Fruit fly (Drosophila melanogaster) whole organism, embryonic: ENCODE data around the gene CG9503.

Experiments
- CG10274 ChIP-seq: fragments of 200-800 bp; sonication (Bioruptor generic); optimal IDR thresholded peaks from 3 replicates; lab custom pipeline; 2017; ENCODE audit warnings: missing biosample characterization, mild to moderate bottlenecking, missing genetic modification characterization
- CG10979 ChIP-seq: fragments of 200-800 bp; sonication (Bioruptor generic); optimal IDR thresholded peaks from 2 replicates; lab custom pipeline; 2018; ENCODE audit warnings: missing biosample characterization, mild to moderate bottlenecking, missing genetic modification characterization, moderate library complexity
- CG11696 ChIP-seq: fragments of 200-800 bp; sonication (Bioruptor generic); IDR thresholded peaks from 2 replicates; pipeline ENCODE4 v1.3.6; 2022; ENCODE audit warnings: missing biosample characterization, missing genetic modification characterization
- CG12659 ChIP-seq: fragments of 200-800 bp; sonication (Bioruptor generic); optimal IDR thresholded peaks from 3 replicates; lab custom pipeline; 2017; ENCODE audit warnings: mild to moderate bottlenecking, missing biosample characterization, missing genetic modification reagents, missing genetic modification characterization
- CG12769 ChIP-seq: fragments of 200-800 bp; sonication (Bioruptor generic); optimal IDR thresholded peaks from 2 replicates; lab custom pipeline; 2019; ENCODE audit warnings: missing biosample characterization, mild to moderate bottlenecking, missing genetic modification characterization, moderate library complexity
- CG12942 ChIP-seq: fragments of 200-800 bp; sonication (Bioruptor generic); optimal IDR thresholded peaks from 3 replicates; lab custom pipeline; 2016; ENCODE audit warnings: missing biosample characterization, missing genetic modification characterization
- CG15479 ChIP-seq: fragments of 200-800 bp; sonication (Bioruptor generic); optimal IDR thresholded peaks from 3 replicates; lab custom pipeline; 2019; ENCODE audit warnings: missing biosample characterization, mild to moderate bottlenecking, missing genetic modification characterization, moderate library complexity
- CG17359 ChIP-seq: fragments of 200-800 bp; sonication (Bioruptor generic); optimal IDR thresholded peaks from 3 replicates; lab custom pipeline; 2018; ENCODE audit warnings: missing biosample characterization, mild to moderate bottlenecking, missing genetic modification characterization, moderate library complexity
- CG18011 ChIP-seq: fragments of 200-800 bp; sonication (Bioruptor generic); optimal IDR thresholded peaks from 2 replicates; lab custom pipeline; 2017; ENCODE audit warnings: missing biosample characterization, missing genetic modification characterization, mild to moderate bottlenecking, moderate library complexity, missing genotype
- CG2202 ChIP-seq: fragments of 200-800 bp; sonication (Bioruptor generic); optimal IDR thresholded peaks from 2 replicates; lab custom pipeline; 2018; ENCODE audit warnings: missing biosample characterization, mild to moderate bottlenecking, missing genetic modification characterization
- CG30431 ChIP-seq: fragments of 200-800 bp; sonication (Bioruptor generic); optimal IDR thresholded peaks from 2 replicates; lab custom pipeline; 2017; ENCODE audit warnings: missing biosample characterization, missing genetic modification characterization
- CG32532 ChIP-seq: fragments of 200-800 bp; sonication (Bioruptor generic); IDR thresholded peaks from 2 replicates; pipeline ENCODE4 v1.3.6; 2022; ENCODE audit warnings: missing biosample characterization, missing genetic modification characterization
- CG3407 ChIP-seq: fragments of 200-800 bp; sonication (Bioruptor generic); optimal IDR thresholded peaks from 2 replicates; lab custom pipeline; 2018; ENCODE audit warnings: missing biosample characterization, mild to moderate bottlenecking, missing genetic modification characterization
- CG3847 ChIP-seq: fragments of 200-800 bp; sonication (Bioruptor generic); IDR thresholded peaks from 2 replicates; pipeline ENCODE4 v1.3.6; 2022; ENCODE audit warnings: missing biosample characterization, missing genetic modification characterization
- CG42726 ChIP-seq: fragments of 200-800 bp; sonication (Bioruptor generic); IDR thresholded peaks from 2 replicates; pipeline ENCODE4 v1.3.6; 2022; ENCODE audit warnings: missing biosample characterization, missing genetic modification characterization; ENCODE audit not compliant: partially characterized antibody
- CG43689 ChIP-seq: fragments of 200-800 bp; sonication (Bioruptor generic); IDR thresholded peaks from 2 replicates; pipeline ENCODE4 v1.3.6; 2022; ENCODE audit warnings: missing biosample characterization, missing genetic modification characterization
- CG5245 ChIP-seq: fragments of 200-800 bp; sonication (Bioruptor generic); optimal IDR thresholded peaks from 3 replicates; lab custom pipeline; 2016; ENCODE audit warnings: missing biosample characterization, missing genetic modification characterization
- CG6683 ChIP-seq: fragments of 200-800 bp; sonication (Bioruptor generic); optimal IDR thresholded peaks from 2 replicates; lab custom pipeline; 2017; ENCODE audit warnings: missing biosample characterization, mild to moderate bottlenecking, missing genetic modification characterization, missing genetic modification reagents
- CG6813 ChIP-seq: fragments of 200-800 bp; sonication (Bioruptor generic); optimal IDR thresholded peaks from 2 replicates; lab custom pipeline; 2017; ENCODE audit warnings: missing biosample characterization, missing genetic modification characterization, mild to moderate bottlenecking, moderate library complexity, missing genetic modification reagents
- CG6854 ChIP-seq: fragments of 200-800 bp; sonication (Bioruptor generic); optimal IDR thresholded peaks from 3 replicates; lab custom pipeline; 2017; ENCODE audit warnings: missing biosample characterization, mild to moderate bottlenecking, missing genetic modification characterization
- CG7271 ChIP-seq: fragments of 200-800 bp; sonication (Bioruptor generic); optimal IDR thresholded peaks from 2 replicates; lab custom pipeline; 2018; ENCODE audit warnings: missing biosample characterization, mild to moderate bottlenecking, missing genetic modification characterization, moderate library complexity
- CG9727 ChIP-seq: fragments of 200-800 bp; sonication (Bioruptor generic); optimal IDR thresholded peaks from 3 replicates; lab custom pipeline; 2017; ENCODE audit warnings: missing biosample characterization, mild to moderate bottlenecking, missing genetic modification characterization
- CG9817 ChIP-seq: fragments of 200-800 bp; sonication (Bioruptor generic); optimal IDR thresholded peaks from 2 replicates; lab custom pipeline; 2018; ENCODE audit warnings: missing biosample characterization, mild to moderate bottlenecking, missing genetic modification characterization, moderate library complexity
- H15 ChIP-seq: fragments of 200-800 bp; sonication (Bioruptor generic); IDR thresholded peaks from 3 replicates; pipeline ENCODE4 v1.3.6; 2022; ENCODE audit warnings: missing biosample characterization, missing genetic modification characterization
- HLH3B ChIP-seq: fragments of 200-800 bp; sonication (Bioruptor generic); IDR thresholded peaks from 2 replicates; pipeline ENCODE4 v1.3.6; 2022; ENCODE audit warnings: missing biosample characterization, missing genetic modification characterization
- Hmr ChIP-seq: fragments of 200-800 bp; sonication (Bioruptor generic); optimal IDR thresholded peaks from 3 replicates; lab custom pipeline; 2017; ENCODE audit warnings: mild to moderate bottlenecking, missing biosample characterization, missing genetic modification reagents, missing genetic modification characterization
- Hmx ChIP-seq: fragments of 200-800 bp; sonication (Bioruptor generic); optimal IDR thresholded peaks from 2 replicates; lab custom pipeline; 2016; ENCODE audit warnings: missing biosample characterization, missing genetic modification characterization
- NC2α ChIP-seq: fragments of 200-800 bp; sonication (Bioruptor generic); optimal IDR thresholded peaks from 2 replicates; lab custom pipeline; 2016; ENCODE audit warnings: missing biosample characterization, missing genetic modification characterization
- Nf-YB ChIP-seq: fragments of 200-800 bp; sonication (Bioruptor generic); optimal IDR thresholded peaks from 3 replicates; lab custom pipeline; 2019; ENCODE audit warnings: missing biosample characterization, mild to moderate bottlenecking, missing genetic modification characterization, moderate library complexity
- Poxn ChIP-seq: fragments of 200-800 bp; sonication (Bioruptor generic); IDR thresholded peaks from 2 replicates; pipeline ENCODE4 v1.3.6; 2022; ENCODE audit warnings: missing biosample characterization, missing genetic modification characterization
- Rx ChIP-seq: fragments of 200-800 bp; sonication (Bioruptor generic); IDR thresholded peaks from 2 replicates; pipeline ENCODE4 v1.3.6; 2022; ENCODE audit warnings: missing biosample characterization, missing genetic modification characterization
- Trl ChIP-seq, 3 experiments: fragments of >200 bp in 2 of 3; fragments of 200-800 bp in 1 of 3; sonication (Bioruptor generic) in 1 of 3; optimal IDR thresholded peaks; 2 replicates in 1 of 3; 3 replicates in 2 of 3; lab custom pipeline; 2016 to 2017; ENCODE audit warnings: missing biosample characterization in 1 of 3, missing genetic modification characterization in 1 of 3
- ato ChIP-seq: fragments of 200-800 bp; sonication (Bioruptor generic); IDR thresholded peaks from 2 replicates; pipeline ENCODE4 v1.3.6; 2022; ENCODE audit warnings: missing biosample characterization, missing genetic modification characterization; ENCODE audit not compliant: partially characterized antibody
- bsh ChIP-seq, 2 experiments: fragments of 200-800 bp; sonication (Bioruptor generic); optimal IDR thresholded peaks; 2 replicates each; lab custom pipeline; 2017 to 2018; ENCODE audit warnings: mild to moderate bottlenecking in 2 of 2, missing biosample characterization in 2 of 2, missing genetic modification characterization in 2 of 2, moderate library complexity in 1 of 2
- croc ChIP-seq: fragments of 200-800 bp; sonication (Bioruptor generic); conservative IDR thresholded peaks from 3 replicates; pipeline ENCODE4 v1.3.6; 2022; ENCODE audit warnings: missing biosample characterization, missing genetic modification characterization
- da ChIP-seq: fragments of 200-800 bp; sonication (Bioruptor generic); optimal IDR thresholded peaks from 2 replicates; lab custom pipeline; 2016; ENCODE audit warnings: missing biosample characterization, missing genetic modification characterization
- dati ChIP-seq: fragments of 200-800 bp; sonication (Bioruptor generic); IDR thresholded peaks from 2 replicates; pipeline ENCODE4 v1.3.6; 2022; ENCODE audit warnings: missing biosample characterization, missing genetic modification characterization
- exex ChIP-seq: fragments of 200-800 bp; sonication (Bioruptor generic); optimal IDR thresholded peaks from 4 replicates; lab custom pipeline; 2018; ENCODE audit warnings: missing biosample characterization, mild to moderate bottlenecking, missing genetic modification characterization, moderate library complexity
- fu2 ChIP-seq: fragments of 200-800 bp; sonication (Bioruptor generic); optimal IDR thresholded peaks from 2 replicates; lab custom pipeline; 2016; ENCODE audit warnings: missing biosample characterization, missing genetic modification characterization
- inv ChIP-seq: fragments of 200-800 bp; sonication (Bioruptor generic); IDR thresholded peaks from 2 replicates; pipeline ENCODE4 v1.3.6; 2022; ENCODE audit warnings: missing biosample characterization, missing genetic modification characterization; ENCODE audit not compliant: partially characterized antibody
- jing ChIP-seq: fragments of 200-800 bp; sonication (Bioruptor generic); optimal IDR thresholded peaks from 2 replicates; lab custom pipeline; 2018; ENCODE audit warnings: missing biosample characterization, mild to moderate bottlenecking, missing genetic modification characterization
- luna ChIP-seq: fragments of 200-800 bp; sonication (Bioruptor generic); optimal IDR thresholded peaks from 2 replicates; lab custom pipeline; 2016; ENCODE audit warnings: missing biosample characterization, missing genetic modification characterization
- phol ChIP-seq: fragments of 200-800 bp; sonication (Bioruptor generic); optimal IDR thresholded peaks from 3 replicates; lab custom pipeline; 2018; ENCODE audit warnings: missing biosample characterization, mild to moderate bottlenecking, missing genetic modification characterization, moderate library complexity
- pita ChIP-seq: fragments of 200-800 bp; sonication (Bioruptor generic); optimal IDR thresholded peaks from 2 replicates; lab custom pipeline; 2017; ENCODE audit warnings: missing biosample characterization, mild to moderate bottlenecking, missing genetic modification characterization
- pzg ChIP-seq: fragments of 200-800 bp; sonication (Bioruptor generic); optimal IDR thresholded peaks from 3 replicates; lab custom pipeline; 2018; ENCODE audit warnings: missing biosample characterization, mild to moderate bottlenecking, missing genetic modification characterization, moderate library complexity
- sens-2 ChIP-seq: fragments of 200-800 bp; sonication (Bioruptor generic); IDR thresholded peaks from 2 replicates; pipeline ENCODE4 v1.3.6; 2022; ENCODE audit warnings: missing biosample characterization, missing genetic modification characterization
- ssp ChIP-seq: fragments of 200-800 bp; sonication (Bioruptor generic); IDR thresholded peaks from 2 replicates; pipeline ENCODE4 v1.3.6; 2022; ENCODE audit warnings: missing biosample characterization, missing genetic modification characterization
- tin ChIP-seq: fragments of 200-800 bp; sonication (Bioruptor generic); optimal IDR thresholded peaks from 3 replicates; lab custom pipeline; 2016; ENCODE audit warnings: missing biosample characterization, missing genetic modification characterization
- trh ChIP-seq: fragments of 200-800 bp; sonication (Bioruptor generic); optimal IDR thresholded peaks from 2 replicates; lab custom pipeline; 2016; ENCODE audit warnings: missing biosample characterization, missing genetic modification characterization
- z ChIP-seq: fragments of 200-800 bp; sonication (Bioruptor generic); IDR thresholded peaks from 3 replicates; pipeline ENCODE4 v1.3.6; 2022; ENCODE audit warnings: missing biosample characterization, missing genetic modification characterization

CG9503 gene

DNA sequence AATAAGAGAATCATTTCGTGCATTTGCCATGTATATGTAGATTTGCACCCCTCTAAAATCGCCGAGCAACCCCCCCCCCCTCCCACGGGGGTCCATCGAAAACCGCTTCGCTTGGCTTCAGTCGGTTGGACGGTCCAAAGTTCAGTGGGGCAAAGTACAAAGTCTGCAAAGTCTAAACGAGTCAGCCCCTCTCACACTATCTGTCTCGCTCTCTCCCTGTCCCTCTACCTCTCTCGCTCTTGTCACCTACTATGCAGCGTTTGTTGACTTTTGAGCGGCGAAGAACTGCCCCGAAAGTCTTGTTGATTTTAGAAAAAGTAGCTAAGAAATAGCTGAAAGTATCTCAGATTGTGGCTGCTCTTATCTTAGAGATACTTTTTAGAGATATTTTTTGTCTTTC, 24.1 kb upstream of the CG9503 start (continued):
- peak; percentile 66 for TF ChIP-seq CG6813 (GFP tag; lab: Kevin White, UChicago)
- no peak for TF ChIP-seq luna (GFP tag; lab: Kevin White, UChicago)
- TF ChIP-seq CG9727 (GFP tag; lab: Kevin White, UChicago): peak; percentile 31
- no peak for TF ChIP-seq CG7271 (tag; lab: Kevin White, UChicago)
- TF ChIP-seq phol: no peak
- peak; percentile 60; the same call in 1 of the 2 replicates for TF ChIP-seq CG11696 (GFP tag; lab: Robert Waterston, UW)
- no peak for TF ChIP-seq CG18011 (GFP tag; lab: Kevin White, UChicago)
- no peak for TF ChIP-seq NC2α (GFP tag; lab: Kevin White, UChicago)
- no peak for TF ChIP-seq pzg (GFP tag; lab: Kevin White, UChicago)
- no peak for TF ChIP-seq tin (GFP tag; lab: Kevin White, UChicago)
- TF ChIP-seq CG6683 (GFP tag; lab: Kevin White, UChicago): no peak
- TF ChIP-seq fu2 (GFP tag; lab: Kevin White, UChicago): no peak
- no peak for TF ChIP-seq CG10979 (tag; lab: Kevin White, UChicago)
- no peak for TF ChIP-seq Nf-YB (GFP tag; lab: Kevin White, UChicago)
- TF ChIP-seq inv (GFP tag; lab: Robert Waterston, UW): no peak
- TF ChIP-seq CG17359 (tag; lab: Kevin White, UChicago): peak; percentile 22
- no peak for TF ChIP-seq ssp
- TF ChIP-seq croc (GFP tag; lab: Robert Waterston, UW): no peak
- TF ChIP-seq CG6854 (GFP tag; lab: Kevin White, UChicago): peak; percentile 50
- TF ChIP-seq CG10274 (GFP tag; lab: Kevin White, UChicago): peak; percentile 12
- peak; percentile 13 for TF ChIP-seq CG2202 (tag; lab: Kevin White, UChicago)
- TF ChIP-seq CG12942 (GFP tag; lab: Kevin White, UChicago): no peak
- TF ChIP-seq Hmx: no peak
- TF ChIP-seq CG42726: no peak
- peak; percentile 53 for TF ChIP-seq CG12769 (tag; lab: Kevin White, UChicago)
- TF ChIP-seq Poxn (GFP tag; lab: Robert Waterston, UW): no peak
- TF ChIP-seq CG5245 (GFP tag; lab: Kevin White, UChicago): no peak
- peak; percentile 86 for TF ChIP-seq CG32532 (GFP tag; lab: Robert Waterston, UW)
- peak; percentile 40 for TF ChIP-seq CG3407 (GFP tag; lab: Kevin White, UChicago)
- peak; percentile 60; the same call in 1 of the 2 replicates for TF ChIP-seq HLH3B (GFP tag; lab: Robert Waterston, UW)
- TF ChIP-seq pita (GFP tag; lab: Kevin White, UChicago): no peak
- TF ChIP-seq Hmr (GFP tag; lab: Kevin White, UChicago): peak; percentile 6
- TF ChIP-seq z: peak; percentile 66; the same call in 1 of the 3 replicates
- no peak for TF ChIP-seq CG9817
- TF ChIP-seq CG3847 (GFP tag; lab: Robert Waterston, UW): no peak
- TF ChIP-seq Rx (GFP tag; lab: Robert Waterston, UW): 0 out of 2 replicates have a peak, but pooled peaks have one; percentile 13
- TF ChIP-seq sens-2: peak; percentile 40
- no peak for TF ChIP-seq trh
- TF ChIP-seq jing: no peak
- no peak for TF ChIP-seq dati (GFP tag; lab: Robert Waterston, UW)
- no peak for TF ChIP-seq ato (GFP tag; lab: Robert Waterston, UW)
- no peak for TF ChIP-seq CG15479 (GFP tag; lab: Kevin White, UChicago)
- no peak for TF ChIP-seq exex (tag; lab: Kevin White, UChicago)
- TF ChIP-seq CG30431 (GFP tag; lab: Kevin White, UChicago): no peak
- peak; percentile 33 for TF ChIP-seq CG12659 (GFP tag; lab: Kevin White, UChicago)
- TF ChIP-seq H15 (GFP tag; lab: Robert Waterston, UW): 0 out of 3 replicates have a peak, but pooled peaks have one; percentile 22
- no peak for TF ChIP-seq da
- TF ChIP-seq Trl (optimal IDR thresholded peaks at IDR 0.05; lab: Kevin White, UChicago): peak in 1 of 2 experiments; percentile 10
- no peak for TF ChIP-seq Trl (GFP tag; optimal IDR thresholded peaks at IDR 0.05; lab: Kevin White, UChicago)
- no peak for TF ChIP-seq CG43689
- peak in 1 of 2 experiments; percentile 98 for TF ChIP-seq bsh (GFP tag; optimal IDR thresholded peaks at IDR 0.05; lab: Kevin White, UChicago)
